Fruit fly (Drosophila melanogaster) whole organism, larva: ENCODE measurements around the gene CG31495.

ENCODE experiments used
- noc ChIP-seq: fragments of 200-800 bp; sonication (Bioruptor generic); optimal IDR thresholded peaks from 3 replicates; lab custom pipeline; 2019; ENCODE audit warnings: missing biosample characterization, mild to moderate bottlenecking, missing genetic modification characterization, moderate library complexity

CG31495 gene

dm6 chr3R:13839883-13840412 is at the start of gene CG31495:
Gene CG31495, minus strand, starts transcription at chr3R:13839934.
- TF ChIP-seq noc (tag; lab: Kevin White, UChicago): no peak

dm6 chr3R:13888332-13888731 is 48.6 kb upstream of the CG31495 start:
- no peak for TF ChIP-seq noc (tag; lab: Kevin White, UChicago)

- no peak for TF ChIP-seq noc (tag; lab: Kevin White, UChicago)
Observed at dm6 chr3R:13887812-13888211, 48.1 kb upstream of the CG31495 start.

- TF ChIP-seq noc (tag; lab: Kevin White, UChicago): no peak
Observed at dm6 chr3R:13884929-13885328, 45.2 kb upstream of the CG31495 start.

dm6 chr3R:13883388-13883787 is 43.7 kb upstream of the CG31495 start:
- no peak for TF ChIP-seq noc (tag; lab: Kevin White, UChicago)

- TF ChIP-seq noc (tag; lab: Kevin White, UChicago): no peak
Observed at dm6 chr3R:13880872-13881271, 41.1 kb upstream of the CG31495 start.

- no peak for TF ChIP-seq noc (tag; lab: Kevin White, UChicago)
Observed at dm6 chr3R:13879349-13879748, 39.6 kb upstream of the CG31495 start.

- no peak for TF ChIP-seq noc (tag; lab: Kevin White, UChicago)
Observed at dm6 chr3R:13877125-13877524, 37.4 kb upstream of the CG31495 start.

- TF ChIP-seq noc (tag; lab: Kevin White, UChicago): no peak
Observed at dm6 chr3R:13875438-13875861, 35.7 kb upstream of the CG31495 start.

- no peak for TF ChIP-seq noc (tag; lab: Kevin White, UChicago)
Observed at dm6 chr3R:13874866-13875417, 35.2 kb upstream of the CG31495 start, which contains the start of gene E5. Gene E5, minus strand, starts transcription at chr3R:13874916.

dm6 chr3R:13872161-13872560 is 32.4 kb upstream of the CG31495 start:
- no peak for TF ChIP-seq noc (tag; lab: Kevin White, UChicago)

- no peak for TF ChIP-seq noc (tag; lab: Kevin White, UChicago)
Observed at dm6 chr3R:13861805-13862204, 22.1 kb upstream of the CG31495 start.

- TF ChIP-seq noc (tag; lab: Kevin White, UChicago): no peak
Observed at dm6 chr3R:13859242-13859641, 19.5 kb upstream of the CG31495 start.

- no peak for TF ChIP-seq noc (tag; lab: Kevin White, UChicago)
Observed at dm6 chr3R:13857339-13857738, 17.6 kb upstream of the CG31495 start.

dm6 chr3R:13855354-13855753 is 15.6 kb upstream of the CG31495 start, which contains the start of gene CG14362:
Gene CG14362, minus strand, starts transcription at chr3R:13855454.
- TF ChIP-seq noc (tag; lab: Kevin White, UChicago): no peak

- no peak for TF ChIP-seq noc (tag; lab: Kevin White, UChicago)
Observed at dm6 chr3R:13850992-13851391, 11.3 kb upstream of the CG31495 start.

dm6 chr3R:13849327-13849726 is 9.6 kb upstream of the CG31495 start:
- no peak for TF ChIP-seq noc (tag; lab: Kevin White, UChicago)
